Worm (Caenorhabditis elegans): Measurements from ENCODE around the gene dct-12.

Gene dct-12

ce11 chrII:12401791-12402190, 30.5 kb downstream of the dct-12 start, which contains the start of gene sre-29:
Gene sre-29, minus strand, starts transcription at chrII:12401891.
- no peak for TF ChIP-seq tra-4 (tag; optimal IDR thresholded peaks at IDR 0.05)
- TF ChIP-seq ets-7 (tag; optimal IDR thresholded peaks at IDR 0.05) = no peak
- TF ChIP-seq sea-1 (GFP tag; conservative IDR thresholded peaks at IDR 0.05) = no peak
- TF ChIP-seq tbx-11 (GFP tag; IDR thresholded peaks at IDR 0.05) = no peak
- TF ChIP-seq scrt-1 (GFP tag; IDR thresholded peaks at IDR 0.05) = no peak
- no peak for TF ChIP-seq F13C5.2 (tag; optimal IDR thresholded peaks at IDR 0.05)
- TF ChIP-seq flt-1 (GFP tag; IDR thresholded peaks at IDR 0.05) = no peak
- TF ChIP-seq ama-1 (optimal IDR thresholded peaks at IDR 0.05) = no peak
- no peak for TF ChIP-seq hmbx-1 (tag; optimal IDR thresholded peaks at IDR 0.05)
- no peak for TF ChIP-seq aly-1 (tag; optimal IDR thresholded peaks at IDR 0.05)
- TF ChIP-seq tbx-37 (GFP tag; conservative IDR thresholded peaks at IDR 0.05) = no peak
- TF ChIP-seq hmg-4 (GFP tag; optimal IDR thresholded peaks at IDR 0.05) = no peak
- TF ChIP-seq ceh-36 (tag; optimal IDR thresholded peaks at IDR 0.05) = no peak
- TF ChIP-seq B0310.2 (tag; optimal IDR thresholded peaks at IDR 0.05) = no peak
- TF ChIP-seq hnd-1 (tag; optimal IDR thresholded peaks at IDR 0.05) = no peak

ce11 chrII:12397656-12398055, 34.6 kb downstream of the dct-12 start, which contains the start of gene F57G9.7:
Gene F57G9.7, minus strand, starts transcription at chrII:12397756.
- TF ChIP-seq tbx-11 (GFP tag; IDR thresholded peaks at IDR 0.05) (no peak), ceh-13 (GFP tag; optimal IDR thresholded peaks at IDR 0.05) (no peak), hmg-4 (GFP tag; optimal IDR thresholded peaks at IDR 0.05) (no peak), hmbx-1 (tag; optimal IDR thresholded peaks at IDR 0.05) (no peak)

- TF ChIP-seq hmbx-1 (tag; optimal IDR thresholded peaks at IDR 0.05) (no peak), sea-1 (GFP tag; conservative IDR thresholded peaks at IDR 0.05) (no peak), B0310.2 (tag; optimal IDR thresholded peaks at IDR 0.05) (no peak), F13C5.2 (tag; optimal IDR thresholded peaks at IDR 0.05) (no peak), flt-1 (GFP tag; IDR thresholded peaks at IDR 0.05) (no peak)
Observed at ce11 chrII:12394138-12394537, 38.1 kb downstream of the dct-12 start.

- TF ChIP-seq flt-1 (GFP tag; IDR thresholded peaks at IDR 0.05) (no peak), F13C5.2 (tag; optimal IDR thresholded peaks at IDR 0.05) (no peak), ceh-36 (tag; optimal IDR thresholded peaks at IDR 0.05) (no peak), sea-1 (GFP tag; conservative IDR thresholded peaks at IDR 0.05) (no peak), tbx-37 (GFP tag; conservative IDR thresholded peaks at IDR 0.05) (no peak)
Observed at ce11 chrII:12393690-12394089, 38.6 kb downstream of the dct-12 start, which contains the start of gene Y57A10B.7. Gene Y57A10B.7, minus strand, starts transcription at chrII:12393790.

ce11 chrII:12389783-12390182, 42.5 kb downstream of the dct-12 start, which contains the start of gene Y57A10B.6:
Gene Y57A10B.6, plus strand, starts transcription at chrII:12390083.
- no peak for TF ChIP-seq hmg-4 (GFP tag; optimal IDR thresholded peaks at IDR 0.05)
- no peak for TF ChIP-seq B0310.2 (tag; optimal IDR thresholded peaks at IDR 0.05)
- no peak for TF ChIP-seq sea-1 (GFP tag; conservative IDR thresholded peaks at IDR 0.05)
- no peak for TF ChIP-seq scrt-1 (GFP tag; IDR thresholded peaks at IDR 0.05)
- no peak for TF ChIP-seq ceh-13 (GFP tag; optimal IDR thresholded peaks at IDR 0.05)
- no peak for TF ChIP-seq flt-1 (GFP tag; IDR thresholded peaks at IDR 0.05)
- TF ChIP-seq hmbx-1 (tag; optimal IDR thresholded peaks at IDR 0.05) = no peak
- TF ChIP-seq F13C5.2 (tag; optimal IDR thresholded peaks at IDR 0.05) = no peak
- no peak for TF ChIP-seq ama-1 (optimal IDR thresholded peaks at IDR 0.05)
- no peak for TF ChIP-seq pes-1 (GFP tag; IDR thresholded peaks at IDR 0.05)
- TF ChIP-seq hnd-1 (tag; optimal IDR thresholded peaks at IDR 0.05) = no peak

- TF ChIP-seq ama-1 (optimal IDR thresholded peaks at IDR 0.05) (no peak), tbx-37 (GFP tag; conservative IDR thresholded peaks at IDR 0.05) (no peak), hnd-1 (tag; optimal IDR thresholded peaks at IDR 0.05) (no peak), sea-1 (GFP tag; conservative IDR thresholded peaks at IDR 0.05) (no peak), hmbx-1 (tag; optimal IDR thresholded peaks at IDR 0.05) (no peak), tbx-11 (GFP tag; IDR thresholded peaks at IDR 0.05) (no peak), aly-1 (tag; optimal IDR thresholded peaks at IDR 0.05) (no peak), B0310.2 (tag; optimal IDR thresholded peaks at IDR 0.05) (no peak), ets-7 (tag; optimal IDR thresholded peaks at IDR 0.05) (no peak), scrt-1 (GFP tag; IDR thresholded peaks at IDR 0.05) (no peak), flt-1 (GFP tag; IDR thresholded peaks at IDR 0.05) (no peak), pes-1 (GFP tag; IDR thresholded peaks at IDR 0.05) (no peak), ceh-13 (GFP tag; optimal IDR thresholded peaks at IDR 0.05) (no peak), hmg-4 (GFP tag; optimal IDR thresholded peaks at IDR 0.05) (no peak), F13C5.2 (tag; optimal IDR thresholded peaks at IDR 0.05) (no peak)
Observed at ce11 chrII:12387980-12388379, 44.3 kb downstream of the dct-12 start, which contains the start of gene sre-41. Gene sre-41, plus strand, starts transcription at chrII:12388280.

- TF ChIP-seq tbx-11 (GFP tag; IDR thresholded peaks at IDR 0.05) = no peak
- TF ChIP-seq tra-4 (tag; optimal IDR thresholded peaks at IDR 0.05) = no peak
- TF ChIP-seq scrt-1 (GFP tag; IDR thresholded peaks at IDR 0.05) = no peak
- TF ChIP-seq pes-1 (GFP tag; IDR thresholded peaks at IDR 0.05) = no peak
- no peak for TF ChIP-seq hmbx-1 (tag; optimal IDR thresholded peaks at IDR 0.05)
- TF ChIP-seq hnd-1 (tag; optimal IDR thresholded peaks at IDR 0.05) = no peak
- no peak for TF ChIP-seq ama-1 (optimal IDR thresholded peaks at IDR 0.05)
- TF ChIP-seq ceh-13 (GFP tag; optimal IDR thresholded peaks at IDR 0.05) = no peak
- no peak for TF ChIP-seq hmg-4 (GFP tag; optimal IDR thresholded peaks at IDR 0.05)
- TF ChIP-seq sea-1 (GFP tag; conservative IDR thresholded peaks at IDR 0.05) = no peak
- no peak for TF ChIP-seq flt-1 (GFP tag; IDR thresholded peaks at IDR 0.05)
- TF ChIP-seq ceh-36 (tag; optimal IDR thresholded peaks at IDR 0.05) = no peak
- no peak for TF ChIP-seq F13C5.2 (tag; optimal IDR thresholded peaks at IDR 0.05)
- TF ChIP-seq B0310.2 (tag; optimal IDR thresholded peaks at IDR 0.05) = no peak
- TF ChIP-seq tbx-37 (GFP tag; conservative IDR thresholded peaks at IDR 0.05) = no peak
Observed at ce11 chrII:12387487-12387886, 44.8 kb downstream of the dct-12 start.

- TF ChIP-seq hmg-4 (GFP tag; optimal IDR thresholded peaks at IDR 0.05) (no peak), ceh-13 (GFP tag; optimal IDR thresholded peaks at IDR 0.05) (no peak), flt-1 (GFP tag; IDR thresholded peaks at IDR 0.05) (no peak), sea-1 (GFP tag; conservative IDR thresholded peaks at IDR 0.05) (no peak)
Observed at ce11 chrII:12386781-12387180, 45.5 kb downstream of the dct-12 start, which contains the start of gene sre-42. Gene sre-42, minus strand, starts transcription at chrII:12386881.
